Worm (Caenorhabditis elegans): Measurements from ENCODE around the gene efl-1.

- TF ChIP-seq pqm-1 (tag; optimal IDR thresholded peaks at IDR 0.05): no peak
- no peak for TF ChIP-seq mec-3 (tag; optimal IDR thresholded peaks at IDR 0.05; ENCODE audit: borderline replicate concordance)
- TF ChIP-seq elt-4 (tag; optimal IDR thresholded peaks at IDR 0.05): no peak
- TF ChIP-seq unc-86 (tag; optimal IDR thresholded peaks at IDR 0.05): no peak
- no peak for TF ChIP-seq odd-2 (tag; optimal IDR thresholded peaks at IDR 0.05)
- no peak for TF ChIP-seq pax-1 (tag; optimal IDR thresholded peaks at IDR 0.05)
Measured at ce11 chrV:16980368-16980767, 14.9 kb upstream of the efl-1 start, which contains the start of gene srz-54.
